Fruit fly (Drosophila melanogaster): ENCODE results near the gene ush.

Gene ush

DNA sequence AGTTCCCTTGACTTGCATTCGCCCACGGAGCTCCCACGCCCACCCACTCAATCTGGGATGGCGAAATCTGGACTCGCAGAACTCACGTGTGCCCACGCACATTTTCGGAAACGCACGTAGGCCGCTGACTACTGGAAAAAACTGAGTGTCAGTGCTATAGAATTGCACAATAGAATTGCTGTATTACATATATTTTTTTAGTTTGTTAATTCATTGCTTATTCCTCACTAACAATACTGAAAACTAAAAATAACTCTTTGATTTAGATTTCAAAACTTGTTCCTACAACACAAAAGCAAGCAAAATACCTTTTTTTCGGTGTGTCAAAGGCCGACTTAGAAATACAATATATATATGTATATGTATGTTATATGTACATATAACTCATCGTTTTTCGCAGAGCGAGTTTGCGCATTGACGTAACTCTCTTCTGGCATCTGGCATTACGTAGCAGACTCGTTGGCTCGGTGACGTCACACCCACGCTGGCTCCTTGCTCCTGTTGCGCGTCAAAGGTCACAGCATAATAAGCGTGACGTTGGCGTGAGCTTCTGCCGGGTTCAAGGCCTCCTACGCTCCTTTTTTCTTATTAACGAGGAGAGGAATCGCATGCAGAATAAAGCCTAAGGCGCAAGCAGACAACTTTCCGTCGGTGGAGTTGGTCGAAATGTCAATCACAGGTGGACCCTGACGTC lies 5.9 kb downstream of the ush start (continued):
- TF ChIP-seq CG2875 (GFP tag; optimal IDR thresholded peaks at IDR 0.05) (peak; percentile 7), CG6654 (GFP tag; optimal IDR thresholded peaks at IDR 0.05) (peak; percentile 28), CG12071 (GFP tag; optimal IDR thresholded peaks at IDR 0.05) (peak; percentile 73), CG12219 (GFP tag; optimal IDR thresholded peaks at IDR 0.05) (peak; percentile 67), CG13624 (GFP tag; optimal IDR thresholded peaks at IDR 0.05) (peak; percentile 72), nau (GFP tag; optimal IDR thresholded peaks at IDR 0.05) (peak; percentile 66), nom (GFP tag; optimal IDR thresholded peaks at IDR 0.05) (no peak), CG7357 (GFP tag; IDR thresholded peaks at IDR 0.05) (peak; percentile 74), Blimp-1 (GFP tag; optimal IDR thresholded peaks at IDR 0.05) (peak; percentile 62), zen (tag; optimal IDR thresholded peaks at IDR 0.05) (peak; percentile 20), CG9727 (GFP tag; optimal IDR thresholded peaks at IDR 0.05) (peak; percentile 85), Adf1 (GFP tag; IDR thresholded peaks at IDR 0.05) (no peak), hb (GFP tag; IDR thresholded peaks at IDR 0.05; ENCODE audit: partially characterized antibody) (no peak), pan (optimal IDR thresholded peaks at IDR 0.05) (no peak), pan (GFP tag; optimal IDR thresholded peaks at IDR 0.05 in 1 of 2, IDR thresholded peaks at IDR 0.05 in 1 of 2) (no peak), CG8281 (tag; optimal IDR thresholded peaks at IDR 0.05) (peak; percentile 57), Antp (GFP tag; optimal IDR thresholded peaks at IDR 0.05) (peak; percentile 42), ci (GFP tag; IDR thresholded peaks at IDR 0.05) (no peak), CG30431 (GFP tag; optimal IDR thresholded peaks at IDR 0.05) (peak; percentile 23), zfh1 (GFP tag; IDR thresholded peaks at IDR 0.05) (no peak), ken (GFP tag; IDR thresholded peaks at IDR 0.05) (no peak), vfl (GFP tag; optimal IDR thresholded peaks at IDR 0.05) (peak; percentile 53), CG3281 (GFP tag; optimal IDR thresholded peaks at IDR 0.05) (peak; percentile 92), tna (GFP tag; IDR thresholded peaks at IDR 0.05; ENCODE audit: partially characterized antibody) (no peak), H2.0 (GFP tag; IDR thresholded peaks at IDR 0.05) (no peak), CG6854 (GFP tag; optimal IDR thresholded peaks at IDR 0.05) (peak; percentile 80), CG17361 (GFP tag; IDR thresholded peaks at IDR 0.05) (no peak), Dref (GFP tag; IDR thresholded peaks at IDR 0.05) (no peak), CG8944 (GFP tag; optimal IDR thresholded peaks at IDR 0.05) (peak; percentile 39), CG10147 (GFP tag; optimal IDR thresholded peaks at IDR 0.05) (peak; percentile 91), CG43689 (GFP tag; IDR thresholded peaks at IDR 0.05) (no peak), CG18599 (GFP tag; optimal IDR thresholded peaks at IDR 0.05) (peak; percentile 97), CG17359 (tag; optimal IDR thresholded peaks at IDR 0.05) (peak; percentile 84), CG1647 (GFP tag; optimal IDR thresholded peaks at IDR 0.05) (peak; percentile 47), Sox100B (GFP tag; optimal IDR thresholded peaks at IDR 0.05) (peak; percentile 76), Hr78 (GFP tag; optimal IDR thresholded peaks at IDR 0.05) (no peak), Rx (GFP tag; IDR thresholded peaks at IDR 0.05) (no peak), Doc2 (GFP tag; IDR thresholded peaks at IDR 0.05) (no peak), ATbp (GFP tag; optimal IDR thresholded peaks at IDR 0.05) (peak; percentile 53), row (GFP tag; IDR thresholded peaks at IDR 0.05) (no peak), HHEX (GFP tag; optimal IDR thresholded peaks at IDR 0.05) (peak; percentile 88), kah (GFP tag; optimal IDR thresholded peaks at IDR 0.05) (peak; percentile 55), MESR4 (GFP tag; optimal IDR thresholded peaks at IDR 0.05) (no peak), lov (optimal IDR thresholded peaks at IDR 0.05) (no peak), lov (GFP tag; IDR thresholded peaks at IDR 0.05) (no peak), tap (tag; optimal IDR thresholded peaks at IDR 0.05) (peak; percentile 72), D (optimal IDR thresholded peaks at IDR 0.05) (no peak), D (GFP tag; optimal IDR thresholded peaks at IDR 0.05) (peak; percentile 35), bbx (GFP tag; IDR thresholded peaks at IDR 0.05; ENCODE audit: partially characterized antibody) (no peak), CG13894 (tag; optimal IDR thresholded peaks at IDR 0.05) (peak; percentile 90)

Measured in whole organism, embryonic.